Worm (Caenorhabditis elegans): ENCODE measurements around the gene fbxa-219.

fbxa-219 gene

ce11 chrIII:2291139-2291538, at the start of gene fbxa-219:
TSS of gene fbxa-219 (plus strand) at chrIII:2291415.
- TF ChIP-seq dve-1 (tag; optimal IDR thresholded peaks at IDR 0.05; ENCODE audit: insufficient read depth) (peak; percentile 16), aha-1 (tag) (peak; percentile 88), hlh-30 (tag; optimal IDR thresholded peaks at IDR 0.05; ENCODE audit: insufficient read depth) (peak; percentile 33), ceh-62 (tag; optimal IDR thresholded peaks at IDR 0.05) (no peak), spr-1 (tag; optimal IDR thresholded peaks at IDR 0.05) (no peak), zip-11 (GFP tag; IDR thresholded peaks at IDR 0.05) (no peak), ceh-32 (tag; optimal IDR thresholded peaks at IDR 0.05; ENCODE audit: poor library complexity) (no peak), T26A8.4 (GFP tag; IDR thresholded peaks at IDR 0.05) (no peak), hlh-11 (tag; optimal IDR thresholded peaks at IDR 0.05) (no peak), unc-130 (GFP tag; optimal IDR thresholded peaks at IDR 0.05) (no peak), egl-27 (tag; optimal IDR thresholded peaks at IDR 0.05) (no peak), ctbp-1 (GFP tag; IDR thresholded peaks at IDR 0.05) (no peak), ama-1 (optimal IDR thresholded peaks at IDR 0.05) (no peak), Y75B8A.6 (GFP tag; IDR thresholded peaks at IDR 0.05) (no peak), nhr-28 (tag; optimal IDR thresholded peaks at IDR 0.05) (peak; percentile 35), daf-16 (GFP tag; optimal IDR thresholded peaks at IDR 0.05) (no peak), daf-16 (tag; optimal IDR thresholded peaks at IDR 0.05) (peak; percentile 58), nhr-76 (tag; optimal IDR thresholded peaks at IDR 0.05) (no peak), zfp-3 (GFP tag; conservative IDR thresholded peaks at IDR 0.05) (no peak), pqm-1 (tag; optimal IDR thresholded peaks at IDR 0.05) (peak; percentile 78)

- TF ChIP-seq nhr-28 (tag; optimal IDR thresholded peaks at IDR 0.05) (no peak), nhr-42 (GFP tag; IDR thresholded peaks at IDR 0.05) (no peak), aha-1 (tag) (peak; percentile 94)
Measured at ce11 chrIII:2243617-2244016, 47.6 kb upstream of the fbxa-219 start.

ce11 chrIII:2245727-2246126, 45.5 kb upstream of the fbxa-219 start, which contains the start of gene srd-67:
TSS of gene srd-67 (minus strand) at chrIII:2245827.
- TF ChIP-seq aha-1 (tag) = peak; percentile 14
- no peak for TF ChIP-seq T26A8.4 (GFP tag; IDR thresholded peaks at IDR 0.05)
- TF ChIP-seq egl-27 (tag; optimal IDR thresholded peaks at IDR 0.05) = no peak
- TF ChIP-seq nhr-111 (GFP tag; optimal IDR thresholded peaks at IDR 0.05) = no peak
- no peak for TF ChIP-seq ceh-20 (GFP tag; IDR thresholded peaks at IDR 0.05)

ce11 chrIII:2251348-2251747, 39.9 kb upstream of the fbxa-219 start, which contains the start of gene fbxa-7:
TSS of gene fbxa-7 (minus strand) at chrIII:2251448.
- TF ChIP-seq gei-8 (GFP tag; optimal IDR thresholded peaks at IDR 0.05) = no peak
- no peak for TF ChIP-seq saeg-2 (GFP tag; IDR thresholded peaks at IDR 0.05)
- no peak for TF ChIP-seq ceh-44 (GFP tag; IDR thresholded peaks at IDR 0.05)
- TF ChIP-seq ceh-82 (tag; optimal IDR thresholded peaks at IDR 0.05) = no peak
- TF ChIP-seq Y75B8A.6 (GFP tag; IDR thresholded peaks at IDR 0.05) = no peak
- TF ChIP-seq pqm-1 (tag; optimal IDR thresholded peaks at IDR 0.05) = no peak
- no peak for TF ChIP-seq lsy-2 (tag; optimal IDR thresholded peaks at IDR 0.05)
- no peak for TF ChIP-seq Y5F2A.4 (GFP tag; optimal IDR thresholded peaks at IDR 0.05)
- TF ChIP-seq zip-11 (GFP tag; IDR thresholded peaks at IDR 0.05) = no peak
- TF ChIP-seq hlh-11 (tag; optimal IDR thresholded peaks at IDR 0.05) = no peak
- TF ChIP-seq zag-1 (tag; optimal IDR thresholded peaks at IDR 0.05) = no peak
- no peak for TF ChIP-seq nhr-6 (tag; optimal IDR thresholded peaks at IDR 0.05)
- no peak for TF ChIP-seq nhr-25 (tag; optimal IDR thresholded peaks at IDR 0.05; ENCODE audit: borderline replicate concordance, insufficient read depth)
- TF ChIP-seq lin-15B (tag; optimal IDR thresholded peaks at IDR 0.05) = no peak
- TF ChIP-seq lin-13 (GFP tag; optimal IDR thresholded peaks at IDR 0.05) = no peak
- no peak for TF ChIP-seq tra-1 (GFP tag; IDR thresholded peaks at IDR 0.05)
- TF ChIP-seq hif-1 (tag; optimal IDR thresholded peaks at IDR 0.05) = no peak
- no peak for TF ChIP-seq dmd-9 (GFP tag; IDR thresholded peaks at IDR 0.05)

All from whole organism, L4 larva.